Worm (Caenorhabditis elegans) whole organism, L4 larva: ENCODE measurements around the gene ulp-4.

Experiments
- T20F7.1 ChIP-seq: fragments of 200-800 bp; sonication (Bioruptor generic); optimal IDR thresholded peaks from 2 replicates; lab custom pipeline; 2018; ENCODE audit warnings: mild to moderate bottlenecking, missing genetic modification characterization, missing compliant biosample characterization
- Y105C5A.15 ChIP-seq: fragments of 200-800 bp; sonication (Bioruptor generic); IDR thresholded peaks from 2 replicates; pipeline ENCODE4 v1.3.6; 2022; ENCODE audit warnings: missing genetic modification characterization, missing compliant biosample characterization
- ZK337.2 ChIP-seq: fragments of 200-800 bp; sonication (Bioruptor generic); IDR thresholded peaks from 2 replicates; pipeline ENCODE4 v1.3.6; 2022; ENCODE audit warnings: missing genetic modification reagents, missing genetic modification characterization, missing compliant biosample characterization
- aha-1 ChIP-seq: fragments of 150-350 bp; peaks from one replicate; lab custom pipeline; 2014; ENCODE audit warnings: missing biosample characterization, missing genetic modification characterization
- ama-1 ChIP-seq: fragments of 150-350 bp; optimal IDR thresholded peaks from 2 replicates; lab custom pipeline; 2014; ENCODE audit warnings: inconsistent platforms, mixed read lengths
- arid-1 ChIP-seq: fragments of 200-800 bp; sonication (Bioruptor generic); conservative IDR thresholded peaks from 2 replicates; pipeline ENCODE4 v1.3.6; 2022; ENCODE audit warnings: missing genetic modification reagents, missing genetic modification characterization, missing compliant biosample characterization
- ceh-28 ChIP-seq: fragments of 150-350 bp; optimal IDR thresholded peaks from 2 replicates; lab custom pipeline; 2014; ENCODE audit warnings: missing biosample characterization, missing genetic modification reagents, missing genetic modification characterization
- ces-1 ChIP-seq: fragments of 150-350 bp; sonication (generic microtip); optimal IDR thresholded peaks from 4 replicates; lab custom pipeline; 2014; ENCODE audit warnings: missing biosample characterization, missing genetic modification reagents, missing genetic modification characterization
- ctbp-1 ChIP-seq: fragments of 200-800 bp; sonication (Bioruptor generic); IDR thresholded peaks from 2 replicates; pipeline ENCODE4 v1.3.6; 2022; ENCODE audit warnings: missing genetic modification reagents, missing genetic modification characterization, missing compliant biosample characterization
- dmd-9 ChIP-seq: fragments of 200-800 bp; sonication (Bioruptor generic); IDR thresholded peaks from 2 replicates; pipeline ENCODE4 v1.3.6; 2022; ENCODE audit warnings: missing genetic modification reagents, missing genetic modification characterization, missing compliant biosample characterization
- dpl-1 ChIP-seq: fragments of 150-350 bp; optimal IDR thresholded peaks from 2 replicates; lab custom pipeline; 2014; ENCODE audit warnings: missing biosample characterization, missing genetic modification reagents, missing genetic modification characterization
- duxl-1 ChIP-seq: sonication (generic microtip); optimal IDR thresholded peaks from 2 replicates; lab custom pipeline; 2016; ENCODE audit warnings: mild to moderate bottlenecking, missing genetic modification characterization, moderate library complexity, missing compliant biosample characterization; ENCODE audit not compliant: poor library complexity
- dve-1 ChIP-seq: sonication (generic microtip); optimal IDR thresholded peaks from 2 replicates; lab custom pipeline; 2017; ENCODE audit warnings: antibody characterized with exemption, mild to moderate bottlenecking, missing genetic modification characterization, missing compliant biosample characterization; ENCODE audit not compliant: insufficient read depth
- egl-43 ChIP-seq: fragments of 200-800 bp; sonication (Bioruptor generic); IDR thresholded peaks from 2 replicates; pipeline ENCODE4 v1.3.6; 2022; ENCODE audit warnings: missing genetic modification reagents, missing genetic modification characterization, missing compliant biosample characterization
- fkh-10 ChIP-seq: fragments of 150-350 bp; optimal IDR thresholded peaks from 2 replicates; lab custom pipeline; 2014; ENCODE audit warnings: missing biosample characterization, missing genetic modification reagents, missing genetic modification characterization
- gei-8 ChIP-seq: fragments of 200-800 bp; sonication (Bioruptor generic); optimal IDR thresholded peaks from 2 replicates; lab custom pipeline; 2018; ENCODE audit warnings: mild to moderate bottlenecking, missing genetic modification characterization, missing compliant biosample characterization
- hlh-11 ChIP-seq: fragments of 200-800 bp; sonication (Bioruptor generic); optimal IDR thresholded peaks from 2 replicates; lab custom pipeline; 2018; ENCODE audit warnings: mild to moderate bottlenecking, missing genetic modification characterization, missing compliant biosample characterization
- lsy-2 ChIP-seq, 2 experiments: fragments of 150-350 bp in 1 of 2; sonication (generic microtip) in 1 of 2; optimal IDR thresholded peaks; 2 replicates each; lab custom pipeline; 2014 to 2017; ENCODE audit warnings: missing biosample characterization in 2 of 2, missing genetic modification characterization in 2 of 2
- mdt-29 ChIP-seq: fragments of 200-800 bp; sonication (Bioruptor generic); IDR thresholded peaks from 2 replicates; pipeline ENCODE4 v1.3.6; 2022; ENCODE audit warnings: missing genetic modification reagents, missing genetic modification characterization, missing compliant biosample characterization
- mes-2 ChIP-seq: sonication (generic microtip); optimal IDR thresholded peaks from 2 replicates; lab custom pipeline; 2016; ENCODE audit warnings: missing genotype, mild to moderate bottlenecking, missing genetic modification characterization, missing compliant biosample characterization; ENCODE audit not compliant: poor library complexity, severe bottlenecking
- nhr-28 ChIP-seq: fragments of 150-350 bp; optimal IDR thresholded peaks from 2 replicates; lab custom pipeline; 2014; ENCODE audit warnings: missing biosample characterization, missing genetic modification characterization
- nhr-6 ChIP-seq: fragments of 150-350 bp; optimal IDR thresholded peaks from 2 replicates; lab custom pipeline; 2014; ENCODE audit warnings: missing biosample characterization, missing genetic modification characterization
- pha-4 ChIP-seq, 2 experiments: fragments of 150-350 bp in 1 of 2; fragments of 200-800 bp in 1 of 2; sonication (Bioruptor generic) in 1 of 2; IDR thresholded peaks in 1 of 2; optimal IDR thresholded peaks in 1 of 2; 2 replicates each; pipeline versions ENCODE4 v1.3.6 to Lab custom; 2014 to 2022; ENCODE audit warnings: missing genetic modification characterization in 2 of 2, missing genetic modification reagents in 2 of 2, missing biosample characterization in 1 of 2, missing compliant biosample characterization in 1 of 2
- saeg-2 ChIP-seq: fragments of 200-800 bp; sonication (Bioruptor generic); IDR thresholded peaks from 2 replicates; pipeline ENCODE4 v1.3.6; 2022; ENCODE audit warnings: missing genetic modification reagents, missing genetic modification characterization, missing compliant biosample characterization
- snpc-1.2 ChIP-seq: fragments of 200-800 bp; sonication (Bioruptor generic); IDR thresholded peaks from 2 replicates; pipeline ENCODE4 v1.3.6; 2022; ENCODE audit warnings: missing genetic modification reagents, missing genetic modification characterization, missing compliant biosample characterization
- unc-130 ChIP-seq: sonication (generic microtip); optimal IDR thresholded peaks from 2 replicates; lab custom pipeline; 2016; ENCODE audit warnings: missing genetic modification reagents, missing genetic modification characterization, missing compliant biosample characterization
- unc-62 ChIP-seq, 3 experiments: fragments of 150-350 bp in 1 of 3; sonication (generic microtip); optimal IDR thresholded peaks in 2 of 3; peaks in 1 of 3; 1 replicate in 1 of 3; 2 replicates in 2 of 3; lab custom pipeline; 2014 to 2017; ENCODE audit warnings: missing biosample characterization in 3 of 3, missing genetic modification characterization in 3 of 3, missing genetic modification reagents in 3 of 3, missing genotype in 1 of 3
- zag-1 ChIP-seq: fragments of 150-350 bp; optimal IDR thresholded peaks from 2 replicates; lab custom pipeline; 2014; ENCODE audit warnings: missing biosample characterization, missing genetic modification characterization
- zfp-2 ChIP-seq: sonication (generic microtip); optimal IDR thresholded peaks from 2 replicates; lab custom pipeline; 2016; ENCODE audit warnings: mild to moderate bottlenecking, missing genetic modification characterization, missing compliant biosample characterization

ulp-4 gene

ce11 chrII:8144543-8144942 lies 14.8 kb downstream of the ulp-4 start, which contains the start of gene F10B5.2 (continued):
- TF ChIP-seq snpc-1.2 (GFP tag; lab: Robert Waterston, UW), result 0 out of 2 replicates have a peak, but pooled peaks have one; percentile 49
- no peak for TF ChIP-seq nhr-28 (tag; lab: Kevin White, UChicago)
- TF ChIP-seq, all 104 proteins: peak for 8

- TF ChIP-seq unc-62 (GFP tag; optimal IDR thresholded peaks at IDR 0.05 in 1 of 2; lab: Kevin White, UChicago) (peak in 1 of 2 experiments; percentile 7), unc-62 (tag; optimal IDR thresholded peaks at IDR 0.05; lab: Kevin White, UChicago) (no peak), egl-43 (no peak), zag-1 (tag; lab: Kevin White, UChicago) (no peak)
- TF ChIP-seq, all 104 proteins: peak for 1
Measured at ce11 chrII:8149930-8150329, 20.2 kb downstream of the ulp-4 start, which contains the start of gene F10B5.3. Gene F10B5.3 (minus strand): TSS chrII:8150030.

ce11 chrII:8152711-8153325 lies 23.1 kb downstream of the ulp-4 start:
- TF ChIP-seq mes-2 (tag; lab: Kevin White, UChicago), result peak; percentile 0
- no peak for TF ChIP-seq pha-4 (GFP tag; IDR thresholded peaks at IDR 0.05; lab: Robert Waterston, UW)
- peak; percentile 54 for TF ChIP-seq pha-4 (tag; optimal IDR thresholded peaks at IDR 0.05; lab: Kevin White, UChicago)
- peak; percentile 16 for TF ChIP-seq hlh-11 (tag; lab: Kevin White, UChicago)
- TF ChIP-seq fkh-10 (GFP tag; lab: Kevin White, UChicago), result peak; percentile 63
- no peak for TF ChIP-seq gei-8
- TF ChIP-seq arid-1 (GFP tag; lab: Robert Waterston, UW), result no peak
- peak; percentile 82 for TF ChIP-seq nhr-6 (tag; lab: Kevin White, UChicago)
- TF ChIP-seq ceh-28 (tag; lab: Kevin White, UChicago), result no peak
- TF ChIP-seq lsy-2 (tag; optimal IDR thresholded peaks at IDR 0.05; lab: Kevin White, UChicago), result peak in 1 of 2 experiments; percentile 56
- 0 out of 2 replicates have a peak, but pooled peaks have one; percentile 43 for TF ChIP-seq ctbp-1 (GFP tag; lab: Robert Waterston, UW)

DNA sequence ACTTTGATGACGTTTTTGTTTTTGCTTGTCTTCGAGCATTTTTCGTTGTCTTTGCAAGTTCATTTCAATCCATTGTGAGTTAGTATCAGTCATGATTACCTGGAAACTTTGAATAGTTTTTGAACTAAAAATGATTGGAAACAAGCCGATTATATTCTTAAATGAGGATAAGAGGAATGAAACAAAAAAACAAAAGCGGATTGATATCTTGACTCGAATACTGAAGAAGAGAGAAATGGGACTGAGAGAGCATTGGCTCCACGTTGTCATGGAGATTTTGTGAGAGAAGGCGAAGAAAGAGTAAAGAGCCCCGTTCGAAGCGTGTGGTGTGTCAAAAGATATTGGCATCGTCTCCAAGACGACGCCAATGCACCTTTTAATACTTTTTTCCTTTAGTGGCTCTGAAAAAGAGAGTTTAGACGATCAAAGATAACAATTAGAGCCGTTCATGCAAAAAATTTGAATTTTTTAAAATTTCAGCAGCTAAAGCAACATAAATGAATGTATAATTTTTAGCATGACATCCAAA lies 27.1 kb downstream of the ulp-4 start, which contains the start of the genes tub-1 and tmem-138:
tub-1 (minus strand) TSS at position 101 of the 529 bp plus-strand sequence.
tmem-138 (plus strand) TSS at position 479 of the 529 bp plus-strand sequence.
- TF ChIP-seq Y105C5A.15 (GFP tag; lab: Robert Waterston, UW) (no peak), mdt-29 (GFP tag; lab: Robert Waterston, UW) (no peak), zfp-2 (no peak)

ce11 chrII:8157991-8158390 lies 28.2 kb downstream of the ulp-4 start, which contains the start of gene pch-2:
Gene pch-2 (plus strand): TSS chrII:8158349.
- TF ChIP-seq hlh-11 (tag; lab: Kevin White, UChicago) (peak; percentile 37), nhr-6 (tag; lab: Kevin White, UChicago) (peak; percentile 46), nhr-28 (tag; lab: Kevin White, UChicago) (peak; percentile 20), ZK337.2 (GFP tag; lab: Robert Waterston, UW) (no peak), unc-130 (GFP tag; lab: Kevin White, UChicago) (peak; percentile 1), mes-2 (tag; lab: Kevin White, UChicago) (peak; percentile 66), dve-1 (tag; lab: Kevin White, UChicago) (peak; percentile 71), T20F7.1 (peak; percentile 72), gei-8 (no peak), duxl-1 (tag; lab: Kevin White, UChicago) (peak; percentile 60), ama-1 (lab: Kevin White, UChicago) (no peak), lsy-2 (tag; optimal IDR thresholded peaks at IDR 0.05; lab: Kevin White, UChicago) (peak in 1 of 2 experiments; percentile 91), dpl-1 (GFP tag; lab: Kevin White, UChicago) (peak; percentile 89)

DNA sequence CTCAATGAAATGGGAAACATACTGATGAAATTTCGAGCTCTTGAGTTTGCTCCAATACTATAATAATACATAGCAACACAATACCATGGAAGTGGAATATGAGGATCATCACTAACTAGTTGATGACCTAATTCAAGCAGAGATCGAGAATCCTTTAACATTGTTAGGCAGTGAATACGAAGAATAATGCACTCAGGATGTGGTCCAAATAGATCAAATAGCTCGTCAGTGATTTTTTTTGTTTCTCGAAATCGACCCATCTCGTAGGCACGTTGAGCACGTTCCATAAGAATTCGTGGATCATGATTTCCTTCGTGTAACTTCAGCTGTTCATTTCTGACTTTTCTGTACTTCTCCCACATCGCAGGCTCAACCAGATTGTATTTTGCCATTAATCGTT lies 31.2 kb downstream of the ulp-4 start:
- no peak for TF ChIP-seq saeg-2 (GFP tag; lab: Robert Waterston, UW)
- no peak for TF ChIP-seq dmd-9 (GFP tag; lab: Robert Waterston, UW)
- TF ChIP-seq ces-1 (GFP tag; lab: Kevin White, UChicago), result no peak
- TF ChIP-seq Y105C5A.15 (GFP tag; lab: Robert Waterston, UW), result no peak
- TF ChIP-seq ama-1 (lab: Kevin White, UChicago), result no peak
- peak; percentile 9 for TF ChIP-seq aha-1
- peak in 1 of 2 experiments; percentile 90 for TF ChIP-seq unc-62 (GFP tag; optimal IDR thresholded peaks at IDR 0.05 in 1 of 2; lab: Kevin White, UChicago)
- TF ChIP-seq unc-62 (tag; optimal IDR thresholded peaks at IDR 0.05; lab: Kevin White, UChicago), result no peak
